Worm (Caenorhabditis elegans): ENCODE results near the gene ZC395.11.

ZC395.11 gene

ce11 chrIII:5274715-5275355 lies 11.3 kb downstream of the ZC395.11 start, which contains the start of the genes daf-41 and toc-1 (continued):
- no peak for TF ChIP-seq nhr-77 (tag; optimal IDR thresholded peaks at IDR 0.05)

- no peak for TF ChIP-seq duxl-1 (tag; optimal IDR thresholded peaks at IDR 0.05; ENCODE audit: poor library complexity)
- TF ChIP-seq set-16 (GFP tag; IDR thresholded peaks at IDR 0.05), result no peak
- TF ChIP-seq nhr-111 (GFP tag; optimal IDR thresholded peaks at IDR 0.05), result no peak
- TF ChIP-seq madf-5 (GFP tag; IDR thresholded peaks at IDR 0.05), result no peak
- TF ChIP-seq F44E2.7 (GFP tag; IDR thresholded peaks at IDR 0.05), result no peak
- TF ChIP-seq zfp-3 (GFP tag; conservative IDR thresholded peaks at IDR 0.05), result 0 out of 2 replicates have a peak, but pooled peaks have one; percentile 27
- no peak for TF ChIP-seq F26F4.8 (GFP tag; conservative IDR thresholded peaks at IDR 0.05)
- 0 out of 2 replicates have a peak, but pooled peaks have one; percentile 27 for TF ChIP-seq T26A8.4 (GFP tag; IDR thresholded peaks at IDR 0.05)
- no peak for TF ChIP-seq mxl-2 (GFP tag; conservative IDR thresholded peaks at IDR 0.05)
- TF ChIP-seq dmd-8 (GFP tag; IDR thresholded peaks at IDR 0.05), result no peak
- TF ChIP-seq egl-27 (tag; optimal IDR thresholded peaks at IDR 0.05), result no peak
- TF ChIP-seq zfp-2 (tag; optimal IDR thresholded peaks at IDR 0.05), result no peak
These were observed 11.9 kb downstream of the ZC395.11 start for ce11 chrIII:5274250-5274649.

ce11 chrIII:5273396-5273857 lies 12.7 kb downstream of the ZC395.11 start, which contains the start of gene ztf-8:
Gene ztf-8 (minus strand): TSS chrIII:5273471.
- no peak; the same call in 1 of the 2 replicates for TF ChIP-seq arid-1 (GFP tag; conservative IDR thresholded peaks at IDR 0.05)
- TF ChIP-seq mdt-29 (GFP tag; IDR thresholded peaks at IDR 0.05), result no peak
- TF ChIP-seq F37D6.2 (tag; optimal IDR thresholded peaks at IDR 0.05), result no peak
- 0 out of 2 replicates have a peak, but pooled peaks have one; percentile 36 for TF ChIP-seq lin-1 (GFP tag; IDR thresholded peaks at IDR 0.05)
- TF ChIP-seq sdz-12 (GFP tag; optimal IDR thresholded peaks at IDR 0.05), result no peak
- peak; percentile 54; the same call in 1 of the 2 replicates for TF ChIP-seq Y75B8A.6 (GFP tag; IDR thresholded peaks at IDR 0.05)
- peak; percentile 81 for TF ChIP-seq F49E8.2 (tag; optimal IDR thresholded peaks at IDR 0.05; ENCODE audit: borderline replicate concordance)
- peak; percentile 65; the same call in 1 of the 2 replicates for TF ChIP-seq Y48G9A.11 (GFP tag; IDR thresholded peaks at IDR 0.05)
- no peak for TF ChIP-seq mxl-2 (GFP tag; conservative IDR thresholded peaks at IDR 0.05)
- TF ChIP-seq ztf-7 (tag; optimal IDR thresholded peaks at IDR 0.05), result no peak
- TF ChIP-seq T26A8.4 (GFP tag; IDR thresholded peaks at IDR 0.05), result peak; percentile 62; the same call in 1 of the 2 replicates
- no peak for TF ChIP-seq nhr-111 (GFP tag; optimal IDR thresholded peaks at IDR 0.05)
- no peak for TF ChIP-seq ztf-11 (tag; optimal IDR thresholded peaks at IDR 0.05)
- peak; percentile 54 for TF ChIP-seq lin-38 (GFP tag; IDR thresholded peaks at IDR 0.05)
- TF ChIP-seq zag-1 (tag; optimal IDR thresholded peaks at IDR 0.05), result no peak
- TF ChIP-seq lsy-2 (tag; optimal IDR thresholded peaks at IDR 0.05), result peak in 1 of 2 experiments; percentile 49
- peak; percentile 19 for TF ChIP-seq aha-1 (tag)
- TF ChIP-seq F10B5.3 (tag; optimal IDR thresholded peaks at IDR 0.05), result no peak
- TF ChIP-seq T20F7.1 (GFP tag; optimal IDR thresholded peaks at IDR 0.05), result peak; percentile 3
- TF ChIP-seq Y105C5A.15 (GFP tag; IDR thresholded peaks at IDR 0.05), result no peak
- TF ChIP-seq nhr-237 (tag; optimal IDR thresholded peaks at IDR 0.05), result no peak
- TF ChIP-seq hmg-1.1 (GFP tag; IDR thresholded peaks at IDR 0.05), result 0 out of 2 replicates have a peak, but pooled peaks have one; percentile 21
- no peak for TF ChIP-seq aly-2 (tag; optimal IDR thresholded peaks at IDR 0.05)
- TF ChIP-seq dmd-6 (GFP tag; IDR thresholded peaks at IDR 0.05), result 0 out of 2 replicates have a peak, but pooled peaks have one; percentile 6
- TF ChIP-seq daf-16 (GFP tag; optimal IDR thresholded peaks at IDR 0.05), result no peak
- TF ChIP-seq daf-16 (tag; optimal IDR thresholded peaks at IDR 0.05), result peak; percentile 0
- TF ChIP-seq zip-11 (GFP tag; IDR thresholded peaks at IDR 0.05), result no peak
- TF ChIP-seq ama-1 (optimal IDR thresholded peaks at IDR 0.05), result peak; percentile 9
- TF ChIP-seq zfp-3 (GFP tag; conservative IDR thresholded peaks at IDR 0.05), result no peak
- no peak for TF ChIP-seq spr-1 (tag; optimal IDR thresholded peaks at IDR 0.05)
- no peak for TF ChIP-seq nhr-102 (tag; optimal IDR thresholded peaks at IDR 0.05)
- TF ChIP-seq dve-1 (tag; optimal IDR thresholded peaks at IDR 0.05; ENCODE audit: insufficient read depth), result peak; percentile 11
- peak; percentile 10 for TF ChIP-seq spr-3 (GFP tag; optimal IDR thresholded peaks at IDR 0.05)
- peak; percentile 43; the same call in 1 of the 2 replicates for TF ChIP-seq pha-4 (GFP tag; IDR thresholded peaks at IDR 0.05)
- no peak for TF ChIP-seq pha-4 (tag; optimal IDR thresholded peaks at IDR 0.05)
- no peak for TF ChIP-seq lin-29 (GFP tag; IDR thresholded peaks at IDR 0.05)
- no peak for TF ChIP-seq lin-13 (GFP tag; optimal IDR thresholded peaks at IDR 0.05)
- no peak for TF ChIP-seq attf-4 (tag; optimal IDR thresholded peaks at IDR 0.05)

Data from whole organism, L4 larva.